Worm (Caenorhabditis elegans) whole organism, late embryonic: ENCODE data around the gene pigb-1.

Experiments
- C08G9.2 ChIP-seq: sonication (generic microtip); optimal IDR thresholded peaks from 2 replicates; lab custom pipeline; 2016; ENCODE audit warnings: mild to moderate bottlenecking, missing genetic modification characterization, moderate library complexity, missing compliant biosample characterization
- C38D4.7 ChIP-seq: fragments of 200-800 bp; sonication (Bioruptor generic); optimal IDR thresholded peaks from 2 replicates; lab custom pipeline; 2018; ENCODE audit warnings: mild to moderate bottlenecking, missing genetic modification characterization, moderate library complexity, missing compliant biosample characterization
- F13H6.1 ChIP-seq: sonication (generic microtip); optimal IDR thresholded peaks from 2 replicates; lab custom pipeline; 2016; ENCODE audit warnings: missing genetic modification characterization, missing compliant biosample characterization
- K09A11.1 ChIP-seq: sonication (generic microtip); optimal IDR thresholded peaks from 2 replicates; lab custom pipeline; 2017; ENCODE audit warnings: antibody characterized with exemption, mild to moderate bottlenecking, missing genetic modification characterization, missing compliant biosample characterization; ENCODE audit not compliant: insufficient read depth
- T23F11.4 ChIP-seq: fragments of 200-800 bp; sonication (Bioruptor generic); optimal IDR thresholded peaks from 2 replicates; lab custom pipeline; 2018; ENCODE audit warnings: mild to moderate bottlenecking, missing genetic modification characterization, missing compliant biosample characterization
- Y22D7AL.16 ChIP-seq: sonication (generic microtip); optimal IDR thresholded peaks from 2 replicates; lab custom pipeline; 2016; ENCODE audit warnings: missing genetic modification characterization, missing compliant biosample characterization
- ahr-1 ChIP-seq: sonication (generic microtip); optimal IDR thresholded peaks from 2 replicates; lab custom pipeline; 2016; ENCODE audit warnings: missing genetic modification characterization, missing compliant biosample characterization
- ama-1 ChIP-seq: fragments of 150-350 bp; optimal IDR thresholded peaks from 2 replicates; lab custom pipeline; 2014
- ceh-18 ChIP-seq: sonication (generic microtip); optimal IDR thresholded peaks from 2 replicates; lab custom pipeline; 2016; ENCODE audit warnings: missing genetic modification characterization, missing compliant biosample characterization
- ceh-19 ChIP-seq: fragments of 200-800 bp; sonication (Bioruptor generic); optimal IDR thresholded peaks from 2 replicates; lab custom pipeline; 2018; ENCODE audit warnings: mild to moderate bottlenecking, missing genetic modification characterization, missing compliant biosample characterization
- ceh-2 ChIP-seq: sonication (generic microtip); optimal IDR thresholded peaks from 2 replicates; lab custom pipeline; 2016; ENCODE audit warnings: missing genotype, missing genetic modification characterization, missing compliant biosample characterization
- ceh-22 ChIP-seq: sonication (generic microtip); optimal IDR thresholded peaks from 2 replicates; lab custom pipeline; 2017; ENCODE audit warnings: missing biosample characterization, missing genetic modification characterization
- ceh-24 ChIP-seq: sonication (generic microtip); optimal IDR thresholded peaks from 2 replicates; lab custom pipeline; 2016; ENCODE audit warnings: mild to moderate bottlenecking, missing genetic modification characterization, missing compliant biosample characterization
- ceh-30 ChIP-seq: fragments of 150-350 bp; optimal IDR thresholded peaks from 2 replicates; lab custom pipeline; 2014; ENCODE audit warnings: missing biosample characterization, missing genetic modification characterization
- ceh-31 ChIP-seq: sonication (generic microtip); optimal IDR thresholded peaks from 2 replicates; lab custom pipeline; 2016; ENCODE audit warnings: missing genetic modification characterization, missing compliant biosample characterization
- ceh-34 ChIP-seq: sonication (generic microtip); optimal IDR thresholded peaks from 2 replicates; lab custom pipeline; 2016; ENCODE audit warnings: mild to moderate bottlenecking, missing genetic modification characterization, missing compliant biosample characterization
- ceh-45 ChIP-seq: fragments of 200-800 bp; sonication (Bioruptor generic); IDR thresholded peaks from 2 replicates; pipeline ENCODE4 v1.3.6; 2022; ENCODE audit warnings: missing genetic modification reagents, missing genetic modification characterization, missing compliant biosample characterization
- ceh-48 ChIP-seq: sonication (generic microtip); optimal IDR thresholded peaks from 2 replicates; lab custom pipeline; 2016; ENCODE audit warnings: missing genetic modification characterization, inconsistent platforms, missing compliant biosample characterization
- ceh-6 ChIP-seq: fragments of 200-800 bp; sonication (Bioruptor generic); optimal IDR thresholded peaks from 2 replicates; lab custom pipeline; 2018; ENCODE audit warnings: mild to moderate bottlenecking, missing genetic modification characterization, missing compliant biosample characterization
- dmd-4 ChIP-seq: sonication (generic microtip); optimal IDR thresholded peaks from 2 replicates; lab custom pipeline; 2016; ENCODE audit warnings: borderline replicate concordance, missing genetic modification characterization, missing compliant biosample characterization
- dve-1 ChIP-seq: sonication (generic microtip); optimal IDR thresholded peaks from 2 replicates; lab custom pipeline; 2017; ENCODE audit warnings: antibody characterized with exemption, mild to moderate bottlenecking, missing genetic modification characterization, missing compliant biosample characterization
- elt-2 ChIP-seq: sonication (generic microtip); optimal IDR thresholded peaks from 2 replicates; lab custom pipeline; 2016; ENCODE audit warnings: missing genetic modification reagents, missing genetic modification characterization, missing compliant biosample characterization
- elt-4 ChIP-seq: sonication (generic microtip); optimal IDR thresholded peaks from 2 replicates; lab custom pipeline; 2016; ENCODE audit warnings: missing genetic modification characterization, missing compliant biosample characterization
- fkh-10 ChIP-seq: fragments of 150-350 bp; optimal IDR thresholded peaks from 2 replicates; lab custom pipeline; 2014; ENCODE audit warnings: missing biosample characterization, missing genetic modification reagents, missing genetic modification characterization
- fkh-6 ChIP-seq: sonication (generic microtip); optimal IDR thresholded peaks from 2 replicates; lab custom pipeline; 2016; ENCODE audit warnings: missing genetic modification characterization, missing compliant biosample characterization
- gmeb-2 ChIP-seq: sonication (generic microtip); optimal IDR thresholded peaks from 2 replicates; lab custom pipeline; 2016; ENCODE audit warnings: missing genetic modification characterization, inconsistent platforms, missing compliant biosample characterization
- hlh-13 ChIP-seq: fragments of 200-800 bp; sonication (Bioruptor generic); optimal IDR thresholded peaks from 2 replicates; lab custom pipeline; 2018; ENCODE audit warnings: mild to moderate bottlenecking, missing genetic modification characterization, missing compliant biosample characterization
- hlh-30 ChIP-seq: sonication (generic microtip); optimal IDR thresholded peaks from 2 replicates; lab custom pipeline; 2017; ENCODE audit warnings: antibody characterized with exemption, missing genetic modification characterization, missing compliant biosample characterization; ENCODE audit not compliant: insufficient read depth
- hlh-8 ChIP-seq: sonication (generic microtip); optimal IDR thresholded peaks from 2 replicates; lab custom pipeline; 2016; ENCODE audit warnings: missing genotype, missing genetic modification characterization, missing compliant biosample characterization
- lin-11 ChIP-seq: fragments of 200-800 bp; sonication (Bioruptor generic); optimal IDR thresholded peaks from 2 replicates; lab custom pipeline; 2018; ENCODE audit warnings: mild to moderate bottlenecking, missing genetic modification characterization, missing compliant biosample characterization
- madf-2 ChIP-seq: sonication (generic microtip); optimal IDR thresholded peaks from 2 replicates; lab custom pipeline; 2017; ENCODE audit warnings: missing genetic modification characterization, missing compliant biosample characterization
- mec-3 ChIP-seq: sonication (generic microtip); optimal IDR thresholded peaks from 2 replicates; lab custom pipeline; 2016; ENCODE audit warnings: borderline replicate concordance, missing genetic modification characterization, missing compliant biosample characterization
- nhr-232 ChIP-seq: sonication (generic microtip); optimal IDR thresholded peaks from 2 replicates; lab custom pipeline; 2016; ENCODE audit warnings: missing genetic modification characterization, missing compliant biosample characterization
- odd-2 ChIP-seq: sonication (generic microtip); optimal IDR thresholded peaks from 2 replicates; lab custom pipeline; 2017; ENCODE audit warnings: antibody characterized with exemption, mild to moderate bottlenecking, missing genetic modification characterization, missing compliant biosample characterization
- pat-9 ChIP-seq: fragments of 200-800 bp; sonication (Bioruptor generic); optimal IDR thresholded peaks from 2 replicates; lab custom pipeline; 2018; ENCODE audit warnings: mild to moderate bottlenecking, missing genetic modification characterization, moderate library complexity, missing compliant biosample characterization
- pha-2 ChIP-seq: sonication (generic microtip); optimal IDR thresholded peaks from 2 replicates; lab custom pipeline; 2017; ENCODE audit warnings: mild to moderate bottlenecking, missing genetic modification characterization, missing compliant biosample characterization
- pqm-1 ChIP-seq: sonication (generic microtip); optimal IDR thresholded peaks from 2 replicates; lab custom pipeline; 2016; ENCODE audit warnings: missing genetic modification characterization, missing compliant biosample characterization
- pros-1 ChIP-seq: fragments of 150-350 bp; optimal IDR thresholded peaks from 2 replicates; lab custom pipeline; 2014; ENCODE audit warnings: missing biosample characterization, missing genetic modification reagents, missing genetic modification characterization
- ref-2 ChIP-seq: sonication (generic microtip); optimal IDR thresholded peaks from 2 replicates; lab custom pipeline; 2016; ENCODE audit warnings: missing genetic modification characterization, missing compliant biosample characterization
- rnt-1 ChIP-seq: sonication (generic microtip); optimal IDR thresholded peaks from 2 replicates; lab custom pipeline; 2016; ENCODE audit warnings: missing genetic modification characterization, missing compliant biosample characterization
- sdc-2 ChIP-seq: sonication (generic microtip); optimal IDR thresholded peaks from 2 replicates; lab custom pipeline; 2016; ENCODE audit warnings: missing genotype, missing genetic modification characterization, missing compliant biosample characterization
- sox-2 ChIP-seq: fragments of 200-800 bp; sonication (Bioruptor generic); IDR thresholded peaks from 2 replicates; pipeline ENCODE4 v1.3.6; 2022; ENCODE audit warnings: missing genetic modification reagents, missing genetic modification characterization, missing compliant biosample characterization
- tbx-2 ChIP-seq: sonication (generic microtip); optimal IDR thresholded peaks from 2 replicates; lab custom pipeline; 2016; ENCODE audit warnings: missing genetic modification characterization, missing compliant biosample characterization
- tbx-7 ChIP-seq: sonication (generic microtip); optimal IDR thresholded peaks from 2 replicates; lab custom pipeline; 2016; ENCODE audit warnings: missing genotype, missing genetic modification characterization, missing compliant biosample characterization
- unc-55 ChIP-seq: sonication (generic microtip); optimal IDR thresholded peaks from 2 replicates; lab custom pipeline; 2017; ENCODE audit warnings: missing biosample characterization, missing genetic modification reagents, missing genetic modification characterization
- zip-5 ChIP-seq: sonication (generic microtip); optimal IDR thresholded peaks from 2 replicates; lab custom pipeline; 2016; ENCODE audit warnings: missing genetic modification characterization, missing compliant biosample characterization
- ztf-16 ChIP-seq: sonication (generic microtip); optimal IDR thresholded peaks from 2 replicates; lab custom pipeline; 2017; ENCODE audit warnings: missing genetic modification characterization, missing compliant biosample characterization

pigb-1 gene

DNA sequence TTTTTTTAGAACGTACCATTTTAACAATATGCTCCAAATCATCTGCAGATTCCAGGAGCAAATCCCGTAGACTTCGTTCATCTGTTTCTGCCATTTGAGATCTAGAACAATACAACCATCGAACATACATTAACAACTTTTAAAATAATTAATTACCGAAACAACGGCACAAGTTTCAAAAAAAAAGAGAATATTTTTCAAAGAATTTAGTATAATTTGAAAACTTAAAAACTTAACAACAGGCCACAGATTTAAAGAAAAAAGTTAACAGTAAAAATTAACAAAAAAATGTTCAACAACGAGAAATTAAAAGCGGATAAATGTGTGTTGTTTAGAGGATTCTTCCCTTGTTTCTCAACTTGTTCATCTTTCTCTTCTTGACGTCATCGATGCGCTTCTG lies 49.0 kb downstream of the pigb-1 start, which contains the start of gene mdt-4:
mdt-4 (minus strand) TSS at position 101 of the 400 bp plus-strand sequence.
- TF ChIP-seq dmd-4 (tag; lab: Kevin White, UChicago) (no peak), ceh-48 (tag; lab: Kevin White, UChicago) (no peak), sdc-2 (no peak), pha-2 (tag; lab: Kevin White, UChicago) (no peak), sox-2 (GFP tag; lab: Robert Waterston, UW) (no peak), ceh-6 (no peak), K09A11.1 (tag; lab: Kevin White, UChicago) (no peak), lin-11 (tag; lab: Kevin White, UChicago) (no peak), tbx-2 (no peak), C38D4.7 (GFP tag; lab: Kevin White, UChicago) (no peak), zip-5 (no peak)

DNA sequence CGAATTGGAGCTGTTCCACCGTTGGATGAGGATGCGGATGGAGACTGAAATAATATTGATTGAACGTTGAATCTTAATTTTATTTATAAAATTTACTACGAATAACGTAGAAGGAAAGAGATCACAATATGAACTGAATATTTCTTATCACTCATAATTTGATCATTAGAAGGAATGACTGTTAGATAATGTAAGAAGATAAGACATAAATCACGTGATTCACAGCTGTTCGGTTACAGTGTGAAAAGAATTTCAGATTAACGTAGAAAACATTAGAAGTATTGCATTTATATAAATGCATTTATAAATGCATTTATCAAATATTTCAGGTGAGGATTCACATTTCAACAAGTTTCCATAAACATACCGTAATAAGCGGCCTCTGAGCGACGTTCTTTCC lies 50.0 kb downstream of the pigb-1 start:
- TF ChIP-seq elt-2 (tag; lab: Kevin White, UChicago) (peak; percentile 70), hlh-30 (tag; lab: Kevin White, UChicago) (peak; percentile 16), elt-4 (tag; lab: Kevin White, UChicago) (no peak)

DNA sequence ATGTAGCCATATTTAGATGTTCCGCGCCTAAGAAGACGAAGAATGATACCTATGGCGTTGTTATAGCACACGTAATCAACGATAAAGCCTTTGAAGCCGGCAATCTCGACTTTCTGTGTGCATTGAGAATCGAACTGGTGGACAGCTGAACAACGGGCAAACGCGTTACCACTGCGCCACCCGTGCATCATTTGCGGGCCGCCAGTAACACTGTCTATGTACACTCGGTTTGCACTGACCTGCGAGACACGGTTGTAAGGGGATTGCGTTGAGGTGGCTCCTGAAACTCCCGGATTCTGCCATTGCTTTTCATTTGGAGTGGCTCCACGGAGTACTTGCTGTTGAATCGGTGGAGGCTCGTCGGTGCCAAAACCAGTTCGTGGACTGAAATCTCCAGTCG lies 50.5 kb downstream of the pigb-1 start:
- peak; percentile 59 for TF ChIP-seq mec-3 (tag; lab: Kevin White, UChicago)
- peak; percentile 67 for TF ChIP-seq Y22D7AL.16 (tag; lab: Kevin White, UChicago)
- peak; percentile 2 for TF ChIP-seq ceh-48 (tag; lab: Kevin White, UChicago)
- peak; percentile 82 for TF ChIP-seq T23F11.4
- TF ChIP-seq ztf-16 (tag; lab: Kevin White, UChicago) = peak; percentile 68
- no peak for TF ChIP-seq hlh-8 (tag; lab: Kevin White, UChicago)
- peak; percentile 81 for TF ChIP-seq tbx-2
- peak; percentile 36 for TF ChIP-seq ceh-22 (tag; lab: Kevin White, UChicago)
- no peak for TF ChIP-seq fkh-10 (GFP tag; lab: Kevin White, UChicago)
- TF ChIP-seq ceh-24 = no peak
- TF ChIP-seq tbx-7 (tag; lab: Kevin White, UChicago) = no peak
- peak; percentile 67 for TF ChIP-seq sdc-2
- TF ChIP-seq C08G9.2 (tag; lab: Kevin White, UChicago) = peak; percentile 43
- TF ChIP-seq pros-1 (tag; lab: Kevin White, UChicago) = no peak
- TF ChIP-seq ceh-34 (tag; lab: Kevin White, UChicago) = peak; percentile 49
- no peak for TF ChIP-seq unc-55 (GFP tag; lab: Kevin White, UChicago)
- TF ChIP-seq gmeb-2 = peak; percentile 59
- TF ChIP-seq pqm-1 = no peak
- TF ChIP-seq sox-2 (GFP tag; lab: Robert Waterston, UW) = peak; percentile 63
- TF ChIP-seq ceh-18 (tag; lab: Kevin White, UChicago) = peak; percentile 64
- TF ChIP-seq ref-2 = peak; percentile 73
- TF ChIP-seq ceh-31 (tag; lab: Kevin White, UChicago) = peak; percentile 39
- TF ChIP-seq C38D4.7 (GFP tag; lab: Kevin White, UChicago) = peak; percentile 76
- TF ChIP-seq dmd-4 (tag; lab: Kevin White, UChicago) = no peak
- TF ChIP-seq ceh-45 = no peak
- TF ChIP-seq rnt-1 (tag; lab: Kevin White, UChicago) = peak; percentile 12
- TF ChIP-seq ceh-6 = peak; percentile 80
- peak; percentile 23 for TF ChIP-seq ama-1 (lab: Kevin White, UChicago)
- peak; percentile 74 for TF ChIP-seq madf-2
- peak; percentile 30 for TF ChIP-seq zip-5
- peak; percentile 24 for TF ChIP-seq hlh-13 (GFP tag; lab: Kevin White, UChicago)
- peak; percentile 22 for TF ChIP-seq ceh-2 (tag; lab: Kevin White, UChicago)
- peak; percentile 58 for TF ChIP-seq lin-11 (tag; lab: Kevin White, UChicago)
- TF ChIP-seq ahr-1 (tag; lab: Kevin White, UChicago) = no peak
- peak; percentile 56 for TF ChIP-seq nhr-232
- peak; percentile 72 for TF ChIP-seq ceh-19 (GFP tag; lab: Kevin White, UChicago)
- TF ChIP-seq pat-9 = peak; percentile 78
- TF ChIP-seq ceh-30 = no peak
- TF ChIP-seq dve-1 (tag; lab: Kevin White, UChicago) = peak; percentile 49
- TF ChIP-seq odd-2 (tag; lab: Kevin White, UChicago) = no peak
- TF ChIP-seq fkh-6 (tag; lab: Kevin White, UChicago) = peak; percentile 69
- TF ChIP-seq elt-4 (tag; lab: Kevin White, UChicago) = no peak
- peak; percentile 49 for TF ChIP-seq F13H6.1 (tag; lab: Kevin White, UChicago)
